Fruit fly (Drosophila melanogaster) whole organism, wandering third instar larva: ENCODE results near the gene CG12947.
A peak's percentile ranks its signal among the peaks of the same experiment; 100 is the strongest.

Experiments
- Abd-B ChIP-seq: fragments of >200 bp; optimal IDR thresholded peaks from 2 replicates; lab custom pipeline; 2017; ENCODE audit warnings: missing biosample characterization, missing genetic modification characterization
- CG9705 ChIP-seq: fragments of 200-800 bp; sonication (Bioruptor generic); optimal IDR thresholded peaks from 2 replicates; lab custom pipeline; 2018; ENCODE audit warnings: missing biosample characterization, mild to moderate bottlenecking, missing genetic modification characterization
- Myc ChIP-seq: fragments of >200 bp; optimal IDR thresholded peaks from 2 replicates; lab custom pipeline; 2017
- N ChIP-seq: fragments of >200 bp; optimal IDR thresholded peaks from 2 replicates; lab custom pipeline; 2018; ENCODE audit warnings: missing biosample characterization, missing external identifiers, missing genetic modification characterization
- Vsx2 ChIP-seq: fragments of 200-300, 225-300 bp; sonication (Bioruptor generic); optimal IDR thresholded peaks from 2 replicates; lab custom pipeline; 2018; ENCODE audit warnings: missing biosample characterization, missing genetic modification characterization; ENCODE audit not compliant: partially characterized antibody
- h ChIP-seq: fragments of 200-800 bp; sonication (Bioruptor generic); optimal IDR thresholded peaks from 3 replicates; lab custom pipeline; 2016; ENCODE audit warnings: missing biosample characterization, mild to moderate bottlenecking, missing genetic modification characterization

DNA sequence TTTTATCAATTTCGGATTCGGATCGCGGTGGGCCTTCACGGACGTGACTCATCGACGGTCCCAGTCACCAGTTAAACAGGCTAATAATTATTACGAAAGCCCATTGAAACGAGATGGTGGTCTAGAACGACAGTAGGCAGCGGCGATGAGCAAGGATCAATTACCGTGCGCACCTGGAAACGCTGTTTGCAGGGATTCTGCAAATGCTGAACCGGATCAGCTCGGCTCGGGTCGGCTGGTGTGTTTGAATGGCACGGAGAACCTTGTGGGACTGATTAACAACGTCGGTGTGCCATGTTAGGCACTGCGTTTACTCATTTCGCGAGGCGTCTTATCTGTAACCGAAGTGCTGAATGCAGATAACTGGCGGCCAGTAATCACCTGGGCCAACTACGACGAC is 5.7 kb upstream of the CG12947 start, which contains the start of gene Whamy:
- TF ChIP-seq N (no peak), Myc (no peak), Vsx2 (no peak), h (peak; percentile 5), Abd-B (GFP tag; lab: Kevin White, UChicago) (no peak), CG9705 (GFP tag; lab: Kevin White, UChicago) (no peak)
